Fruit fly (Drosophila melanogaster): ENCODE measurements around the gene ZC3H3.

Gene ZC3H3

DNA sequence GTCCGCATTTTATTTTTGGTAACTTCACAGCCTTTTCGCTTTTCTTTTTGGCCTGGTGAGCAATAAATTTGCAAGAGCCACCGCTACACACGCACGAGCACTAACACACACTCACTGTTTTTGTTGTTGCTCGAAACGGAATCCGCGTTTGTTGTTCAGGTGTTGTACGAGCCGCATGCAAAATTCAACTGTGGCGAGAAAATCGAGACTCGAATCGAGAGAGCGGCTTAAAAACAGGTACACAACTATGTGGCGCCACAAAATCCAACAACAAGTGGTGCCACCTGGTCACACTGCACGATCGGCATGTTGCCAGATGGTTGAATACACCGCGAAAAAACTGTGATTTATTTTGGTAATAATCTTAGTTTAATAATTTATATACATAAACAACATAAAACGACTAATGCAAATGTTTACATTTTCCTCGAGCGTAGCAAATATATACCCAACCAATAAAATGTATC is 2.6 kb downstream of the ZC3H3 start, which contains the start of gene CG43163 (continued):
- TF ChIP-seq hbn (GFP tag; IDR thresholded peaks at IDR 0.05; ENCODE audit: partially characterized antibody) (peak; percentile 32; the same call in 1 of the 2 replicates), fd3F (GFP tag; optimal IDR thresholded peaks at IDR 0.05) (no peak), Lpt (GFP tag; optimal IDR thresholded peaks at IDR 0.05) (no peak), CG10366 (GFP tag; IDR thresholded peaks at IDR 0.05) (peak; percentile 50), CG4424 (GFP tag; optimal IDR thresholded peaks at IDR 0.05) (peak; percentile 66), H2.0 (GFP tag; IDR thresholded peaks at IDR 0.05) (peak; percentile 43; the same call in 1 of the 2 replicates), nau (GFP tag; optimal IDR thresholded peaks at IDR 0.05) (no peak), CG14860 (GFP tag; IDR thresholded peaks at IDR 0.05; ENCODE audit: partially characterized antibody) (no peak), ATbp (GFP tag; optimal IDR thresholded peaks at IDR 0.05) (peak; percentile 34), CG13287 (GFP tag; IDR thresholded peaks at IDR 0.05; ENCODE audit: partially characterized antibody) (peak; percentile 41; the same call in 1 of the 2 replicates), sc (optimal IDR thresholded peaks at IDR 0.05) (no peak), sc (GFP tag; optimal IDR thresholded peaks at IDR 0.05) (peak; percentile 20), dysf (GFP tag; IDR thresholded peaks at IDR 0.05) (peak; percentile 67; the same call in 2 of the 3 replicates), h (optimal IDR thresholded peaks at IDR 0.05) (no peak), corto (GFP tag; optimal IDR thresholded peaks at IDR 0.05) (no peak), CG2712 (tag; optimal IDR thresholded peaks at IDR 0.05) (peak; percentile 80), B-H1 (GFP tag; IDR thresholded peaks at IDR 0.05) (peak; percentile 28; the same call in 1 of the 3 replicates), gsb-n (tag; optimal IDR thresholded peaks at IDR 0.05) (peak; percentile 68), Rfx (GFP tag; IDR thresholded peaks at IDR 0.05) (peak; percentile 72), amos (GFP tag; IDR thresholded peaks at IDR 0.05; ENCODE audit: partially characterized antibody) (no peak), twi (tag; optimal IDR thresholded peaks at IDR 0.05) (no peak), Chrac-16 (GFP tag; optimal IDR thresholded peaks at IDR 0.05) (peak; percentile 52), ttk (GFP tag; IDR thresholded peaks at IDR 0.05) (no peak), gt (GFP tag; IDR thresholded peaks at IDR 0.05) (no peak), CG14014 (GFP tag; IDR thresholded peaks at IDR 0.05) (peak; percentile 58; the same call in 1 of the 2 replicates), Hey (tag; optimal IDR thresholded peaks at IDR 0.05) (no peak), Sin3A (optimal IDR thresholded peaks at IDR 0.05) (no peak), CG7556 (GFP tag; optimal IDR thresholded peaks at IDR 0.05) (peak; percentile 56), dan (GFP tag; IDR thresholded peaks at IDR 0.05) (no peak), CG12942 (GFP tag; optimal IDR thresholded peaks at IDR 0.05) (peak; percentile 54), CHES-1-like (GFP tag; optimal IDR thresholded peaks at IDR 0.05) (peak; percentile 28), Six4 (GFP tag; optimal IDR thresholded peaks at IDR 0.05) (peak; percentile 8), gcm (GFP tag; optimal IDR thresholded peaks at IDR 0.05) (peak; percentile 66), CG7271 (tag; optimal IDR thresholded peaks at IDR 0.05) (no peak), CG3847 (GFP tag; IDR thresholded peaks at IDR 0.05) (peak; percentile 78), CG7357 (GFP tag; IDR thresholded peaks at IDR 0.05) (peak; percentile 34; the same call in 1 of the 3 replicates), pb (GFP tag; optimal IDR thresholded peaks at IDR 0.05) (peak; percentile 11), CG11398 (GFP tag; optimal IDR thresholded peaks at IDR 0.05) (no peak), Hr39 (optimal IDR thresholded peaks at IDR 0.05) (no peak), CG1233 (GFP tag; optimal IDR thresholded peaks at IDR 0.05) (peak; percentile 52), MTF-1 (GFP tag; optimal IDR thresholded peaks at IDR 0.05; ENCODE audit: borderline replicate concordance) (no peak), fru (optimal IDR thresholded peaks at IDR 0.05) (no peak), CG10274 (GFP tag; optimal IDR thresholded peaks at IDR 0.05) (no peak), CG17612 (GFP tag; IDR thresholded peaks at IDR 0.05) (0 out of 2 replicates have a peak, but pooled peaks have one; percentile 9), gfzf (GFP tag; optimal IDR thresholded peaks at IDR 0.05) (peak; percentile 82), CG16863 (GFP tag; optimal IDR thresholded peaks at IDR 0.05) (peak; percentile 47), CG18619 (GFP tag; optimal IDR thresholded peaks at IDR 0.05) (peak; percentile 26), Gsc (GFP tag; IDR thresholded peaks at IDR 0.05) (no peak), CG11695 (GFP tag; IDR thresholded peaks at IDR 0.05) (0 out of 3 replicates have a peak, but pooled peaks have one; percentile 33), CrebB (tag; optimal IDR thresholded peaks at IDR 0.05) (peak; percentile 47), Asciz (GFP tag; optimal IDR thresholded peaks at IDR 0.05) (peak; percentile 11), Dp (GFP tag; optimal IDR thresholded peaks at IDR 0.05) (peak; percentile 63)
